Worm (Caenorhabditis elegans) whole organism, L4 larva: ENCODE measurements around the gene cox-14.

Source experiments
- F49E8.2 ChIP-seq: sonication (generic microtip); optimal IDR thresholded peaks from 2 replicates; lab custom pipeline; 2016; ENCODE audit warnings: missing compliant biosample characterization, mild to moderate bottlenecking, missing genetic modification characterization, borderline replicate concordance
- fos-1 ChIP-seq: fragments of 150-350 bp; optimal IDR thresholded peaks from 2 replicates; lab custom pipeline; 2014; ENCODE audit warnings: missing biosample characterization, missing genetic modification characterization
- hmg-1.1 ChIP-seq: fragments of 200-800 bp; sonication (Bioruptor generic); IDR thresholded peaks from 2 replicates; pipeline ENCODE4 v1.3.6; 2022; ENCODE audit warnings: missing genetic modification reagents, missing genetic modification characterization, missing compliant biosample characterization
- lir-3 ChIP-seq: sonication (generic microtip); optimal IDR thresholded peaks from 2 replicates; lab custom pipeline; 2016; ENCODE audit warnings: mild to moderate bottlenecking, missing genetic modification characterization, missing compliant biosample characterization
- nhr-28 ChIP-seq: fragments of 150-350 bp; optimal IDR thresholded peaks from 2 replicates; lab custom pipeline; 2014; ENCODE audit warnings: missing biosample characterization, missing genetic modification characterization
- nhr-76 ChIP-seq: fragments of 150-350 bp; optimal IDR thresholded peaks from 2 replicates; lab custom pipeline; 2014; ENCODE audit warnings: missing biosample characterization, missing genetic modification characterization
- snpc-4 ChIP-seq: fragments of 150-350 bp; optimal IDR thresholded peaks from 2 replicates; lab custom pipeline; 2014; ENCODE audit warnings: missing biosample characterization, missing genetic modification characterization
- spr-3 ChIP-seq: fragments of 200-800 bp; sonication (Bioruptor generic); optimal IDR thresholded peaks from 2 replicates; lab custom pipeline; 2018; ENCODE audit warnings: mild to moderate bottlenecking, missing genetic modification characterization, missing compliant biosample characterization
- unc-62 ChIP-seq, 3 experiments: fragments of 150-350 bp in 1 of 3; sonication (generic microtip); optimal IDR thresholded peaks in 2 of 3; peaks in 1 of 3; 1 replicate in 1 of 3; 2 replicates in 2 of 3; lab custom pipeline; 2014 to 2017; ENCODE audit warnings: missing biosample characterization in 3 of 3, missing genetic modification characterization in 3 of 3, missing genetic modification reagents in 3 of 3, missing genotype in 1 of 3
- vab-7 ChIP-seq: fragments of 200-800 bp; sonication (Bioruptor generic); IDR thresholded peaks from 2 replicates; pipeline ENCODE4 v1.3.6; 2022; ENCODE audit warnings: missing genetic modification reagents, missing genetic modification characterization, missing compliant biosample characterization

DNA sequence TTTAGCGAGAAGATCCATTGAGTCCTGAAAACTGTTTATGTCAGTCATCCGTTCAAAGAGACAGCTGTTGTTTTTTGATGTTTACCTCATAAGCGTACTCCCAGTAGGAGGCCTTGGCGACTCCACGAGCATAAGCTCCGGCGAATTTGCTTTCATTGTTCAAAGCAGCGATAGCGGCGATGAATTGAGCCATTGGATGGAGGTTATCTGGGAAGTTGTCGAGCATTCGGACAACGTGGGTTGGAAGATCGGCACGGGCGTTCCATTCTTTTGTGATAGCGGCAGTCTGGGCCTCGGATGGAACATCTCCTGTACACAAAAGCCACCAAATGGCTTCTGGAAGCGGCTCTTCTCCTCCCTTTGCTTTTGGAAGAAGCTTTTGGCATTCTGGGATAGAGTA, 2.9 kb upstream of the cox-14 start:
- TF ChIP-seq snpc-4 (no peak), lir-3 (no peak), F49E8.2 (no peak), spr-3 (no peak), nhr-76 (tag; lab: Kevin White, UChicago) (no peak), nhr-28 (tag; lab: Kevin White, UChicago) (no peak), fos-1 (tag; lab: Kevin White, UChicago) (no peak), unc-62 (GFP tag; optimal IDR thresholded peaks at IDR 0.05 in 1 of 2; lab: Kevin White, UChicago) (no peak), unc-62 (tag; optimal IDR thresholded peaks at IDR 0.05; lab: Kevin White, UChicago) (no peak), vab-7 (GFP tag; lab: Robert Waterston, UW) (no peak), hmg-1.1 (GFP tag; lab: Robert Waterston, UW) (no peak)
